Worm (Caenorhabditis elegans): ENCODE measurements around the gene F44A6.4.

ce11 chrX:10262299-10262698 is 47.0 kb upstream of the F44A6.4 start:
- TF ChIP-seq bed-3 (GFP tag; optimal IDR thresholded peaks at IDR 0.05) (no peak), elt-3 (tag; optimal IDR thresholded peaks at IDR 0.05) (no peak), nhr-237 (tag; optimal IDR thresholded peaks at IDR 0.05) (no peak)

All from whole organism, mixed stage, embryonic.